Worm (Caenorhabditis elegans) whole organism, L2 larva: ENCODE measurements around the gene fln-2.

Experiments used
- R02D3.7 ChIP-seq: fragments of 150-350 bp; optimal IDR thresholded peaks from 2 replicates; lab custom pipeline; 2014; ENCODE audit warnings: missing biosample characterization, missing genetic modification characterization
- aly-2 ChIP-seq: fragments of 150-350 bp; optimal IDR thresholded peaks from 2 replicates; lab custom pipeline; 2014; ENCODE audit warnings: missing biosample characterization, missing genetic modification characterization
- ama-1 ChIP-seq: fragments of 150-350 bp; optimal IDR thresholded peaks from 2 replicates; lab custom pipeline; 2018; ENCODE audit warnings: inconsistent platforms
- ceh-82 ChIP-seq: fragments of 150-350 bp; optimal IDR thresholded peaks from 2 replicates; lab custom pipeline; 2014; ENCODE audit warnings: missing biosample characterization, missing genetic modification characterization
- crh-2 ChIP-seq: sonication (generic microtip); optimal IDR thresholded peaks from 2 replicates; lab custom pipeline; 2017; ENCODE audit warnings: missing biosample characterization, missing genetic modification characterization
- elt-3 ChIP-seq: sonication (generic microtip); optimal IDR thresholded peaks from 2 replicates; lab custom pipeline; 2017; ENCODE audit warnings: missing biosample characterization, missing genetic modification characterization
- nhr-77 ChIP-seq: fragments of 150-350 bp; optimal IDR thresholded peaks from 2 replicates; lab custom pipeline; 2014; ENCODE audit warnings: missing biosample characterization, missing genetic modification characterization

DNA sequence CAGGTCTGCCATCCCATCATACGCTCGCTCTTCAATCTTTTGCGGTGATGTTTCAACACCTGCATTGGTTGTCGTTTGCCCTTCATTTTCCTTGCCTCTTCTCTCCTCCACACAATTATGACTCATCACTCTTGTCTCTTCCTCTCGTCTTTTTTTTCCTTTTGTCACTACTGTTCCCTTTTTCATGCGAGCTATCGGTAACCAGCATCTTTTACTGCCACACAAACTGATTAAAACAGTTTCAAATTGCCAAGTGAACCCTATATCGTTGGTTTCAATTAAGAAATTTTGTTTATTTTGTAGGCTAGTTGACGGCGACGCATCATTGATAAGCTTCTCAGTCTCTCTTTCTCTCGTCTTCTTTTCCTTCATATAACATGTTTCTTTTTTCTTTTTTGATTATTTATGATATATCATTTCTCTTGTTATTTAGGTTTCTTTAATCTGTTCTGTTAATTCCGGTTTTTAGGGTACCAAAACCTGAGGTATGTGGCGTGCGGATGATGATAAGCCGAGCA is 48.7 kb downstream of the fln-2 start, which contains the start of gene ZK899.1:
- TF ChIP-seq ceh-82 (no peak), ama-1 (lab: Kevin White, UChicago) (no peak), R02D3.7 (tag; lab: Kevin White, UChicago) (no peak), elt-3 (tag; lab: Kevin White, UChicago) (no peak), crh-2 (tag; lab: Kevin White, UChicago) (no peak), nhr-77 (tag; lab: Kevin White, UChicago) (no peak), aly-2 (tag; lab: Kevin White, UChicago) (no peak)
